Fruit fly (Drosophila melanogaster): Measurements from ENCODE around the gene CG4607.

CG4607 gene

dm6 chrX:7097071-7097858 lies 28.1 kb downstream of the CG4607 start:
- no peak for TF ChIP-seq CG12768 (GFP tag; optimal IDR thresholded peaks at IDR 0.05)
- TF ChIP-seq Clk (GFP tag; optimal IDR thresholded peaks at IDR 0.05) = no peak
- TF ChIP-seq CG5204 (GFP tag; optimal IDR thresholded peaks at IDR 0.05) = no peak
- peak; percentile 50 for TF ChIP-seq tj (GFP tag; optimal IDR thresholded peaks at IDR 0.05)
- no peak for TF ChIP-seq pad (GFP tag; optimal IDR thresholded peaks at IDR 0.05)
- peak; percentile 25 for TF ChIP-seq cic (GFP tag; optimal IDR thresholded peaks at IDR 0.05)
- no peak for TF ChIP-seq Mnt (GFP tag; optimal IDR thresholded peaks at IDR 0.05)
- peak; percentile 52 for TF ChIP-seq ovo (GFP tag; optimal IDR thresholded peaks at IDR 0.05)

- TF ChIP-seq cnc (optimal IDR thresholded peaks at IDR 0.05) (no peak), CG7101 (tag; optimal IDR thresholded peaks at IDR 0.05) (peak; percentile 46), CG7045 (GFP tag; optimal IDR thresholded peaks at IDR 0.05) (no peak), CG12768 (GFP tag; optimal IDR thresholded peaks at IDR 0.05) (no peak), Clk (GFP tag; optimal IDR thresholded peaks at IDR 0.05) (no peak), tj (GFP tag; optimal IDR thresholded peaks at IDR 0.05) (no peak), pad (GFP tag; optimal IDR thresholded peaks at IDR 0.05) (peak; percentile 13), CG1620 (GFP tag; optimal IDR thresholded peaks at IDR 0.05) (peak; percentile 62), kay (GFP tag; ENCODE audit: borderline replicate concordance) (no peak), cic (GFP tag; optimal IDR thresholded peaks at IDR 0.05) (peak; percentile 58), CG14711 (tag; optimal IDR thresholded peaks at IDR 0.05) (peak; percentile 42), CG11617 (GFP tag; optimal IDR thresholded peaks at IDR 0.05) (peak; percentile 58), ovo (GFP tag; optimal IDR thresholded peaks at IDR 0.05) (no peak), bab1 (GFP tag; optimal IDR thresholded peaks at IDR 0.05) (peak; percentile 85), toe (GFP tag; optimal IDR thresholded peaks at IDR 0.05) (no peak), Mnt (GFP tag; optimal IDR thresholded peaks at IDR 0.05) (peak; percentile 87), Crg-1 (GFP tag; optimal IDR thresholded peaks at IDR 0.05) (peak; percentile 47), Hr96 (GFP tag; optimal IDR thresholded peaks at IDR 0.05) (no peak), CG33017 (tag; optimal IDR thresholded peaks at IDR 0.05) (peak; percentile 11), CG5204 (GFP tag; optimal IDR thresholded peaks at IDR 0.05) (no peak)
Observed at dm6 chrX:7097859-7098303, 28.7 kb downstream of the CG4607 start, which contains the start of gene Sxl. Sxl (minus strand) TSS chrX:7098053.

dm6 chrX:7100689-7101088 lies 31.5 kb downstream of the CG4607 start:
- peak; percentile 13 for TF ChIP-seq CG12768 (GFP tag; optimal IDR thresholded peaks at IDR 0.05)
- no peak for TF ChIP-seq pad (GFP tag; optimal IDR thresholded peaks at IDR 0.05)
- no peak for TF ChIP-seq CG7101 (tag; optimal IDR thresholded peaks at IDR 0.05)
- TF ChIP-seq CG11617 (GFP tag; optimal IDR thresholded peaks at IDR 0.05) = no peak
- TF ChIP-seq cnc (optimal IDR thresholded peaks at IDR 0.05) = no peak
- no peak for TF ChIP-seq toe (GFP tag; optimal IDR thresholded peaks at IDR 0.05)

dm6 chrX:7101302-7102012 lies 32.2 kb downstream of the CG4607 start:
- TF ChIP-seq Crg-1 (GFP tag; optimal IDR thresholded peaks at IDR 0.05) (peak; percentile 61), Hr96 (GFP tag; optimal IDR thresholded peaks at IDR 0.05) (peak; percentile 56), CG14711 (tag; optimal IDR thresholded peaks at IDR 0.05) (peak; percentile 65), CG7101 (tag; optimal IDR thresholded peaks at IDR 0.05) (peak; percentile 78), CG11617 (GFP tag; optimal IDR thresholded peaks at IDR 0.05) (peak; percentile 76), CG33017 (tag; optimal IDR thresholded peaks at IDR 0.05) (peak; percentile 85), toe (GFP tag; optimal IDR thresholded peaks at IDR 0.05) (peak; percentile 64), CG1620 (GFP tag; optimal IDR thresholded peaks at IDR 0.05) (peak; percentile 61), Clk (GFP tag; optimal IDR thresholded peaks at IDR 0.05) (peak; percentile 8), CG7045 (GFP tag; optimal IDR thresholded peaks at IDR 0.05) (peak; percentile 77), tj (GFP tag; optimal IDR thresholded peaks at IDR 0.05) (peak; percentile 62), cnc (optimal IDR thresholded peaks at IDR 0.05) (no peak), Mnt (GFP tag; optimal IDR thresholded peaks at IDR 0.05) (peak; percentile 36), CG12768 (GFP tag; optimal IDR thresholded peaks at IDR 0.05) (peak; percentile 66), pad (GFP tag; optimal IDR thresholded peaks at IDR 0.05) (peak; percentile 27), cic (GFP tag; optimal IDR thresholded peaks at IDR 0.05) (no peak), kay (GFP tag; ENCODE audit: borderline replicate concordance) (no peak), ovo (GFP tag; optimal IDR thresholded peaks at IDR 0.05) (peak; percentile 3), CG5204 (GFP tag; optimal IDR thresholded peaks at IDR 0.05) (peak; percentile 84), bab1 (GFP tag; optimal IDR thresholded peaks at IDR 0.05) (peak; percentile 80)

- no peak for TF ChIP-seq pad (GFP tag; optimal IDR thresholded peaks at IDR 0.05)
- TF ChIP-seq Hr96 (GFP tag; optimal IDR thresholded peaks at IDR 0.05) = no peak
- no peak for TF ChIP-seq tj (GFP tag; optimal IDR thresholded peaks at IDR 0.05)
- TF ChIP-seq toe (GFP tag; optimal IDR thresholded peaks at IDR 0.05) = no peak
- no peak for TF ChIP-seq CG7101 (tag; optimal IDR thresholded peaks at IDR 0.05)
- TF ChIP-seq CG11617 (GFP tag; optimal IDR thresholded peaks at IDR 0.05) = peak; percentile 22
- no peak for TF ChIP-seq kay (GFP tag; ENCODE audit: borderline replicate concordance)
- no peak for TF ChIP-seq cic (GFP tag; optimal IDR thresholded peaks at IDR 0.05)
- TF ChIP-seq ovo (GFP tag; optimal IDR thresholded peaks at IDR 0.05) = no peak
- TF ChIP-seq CG1620 (GFP tag; optimal IDR thresholded peaks at IDR 0.05) = peak; percentile 46
- TF ChIP-seq Clk (GFP tag; optimal IDR thresholded peaks at IDR 0.05) = no peak
- no peak for TF ChIP-seq Crg-1 (GFP tag; optimal IDR thresholded peaks at IDR 0.05)
- peak; percentile 18 for TF ChIP-seq bab1 (GFP tag; optimal IDR thresholded peaks at IDR 0.05)
- peak; percentile 21 for TF ChIP-seq Mnt (GFP tag; optimal IDR thresholded peaks at IDR 0.05)
Observed at dm6 chrX:7102013-7102520, 32.9 kb downstream of the CG4607 start, which contains the start of gene CG4615. CG4615 (minus strand) TSS chrX:7102300.

Data from whole organism, adult.